Fruit fly (Drosophila melanogaster): ENCODE data around the gene CG17078.

Gene CG17078

dm6 chr2L:249048-249825 lies 28.8 kb downstream of the CG17078 start (continued):
- TF ChIP-seq Deaf1 (tag; optimal IDR thresholded peaks at IDR 0.05), result peak; percentile 75
- no peak for TF ChIP-seq Neu2 (GFP tag; optimal IDR thresholded peaks at IDR 0.05; ENCODE audit: borderline replicate concordance)
- no peak for TF ChIP-seq so (GFP tag; IDR thresholded peaks at IDR 0.05)
- peak; percentile 15 for TF ChIP-seq CG10979 (tag; optimal IDR thresholded peaks at IDR 0.05)
- no peak for TF ChIP-seq sens-2 (GFP tag; IDR thresholded peaks at IDR 0.05)
- TF ChIP-seq CG1602 (GFP tag; optimal IDR thresholded peaks at IDR 0.05), result no peak
- TF ChIP-seq lab (GFP tag; optimal IDR thresholded peaks at IDR 0.05), result no peak
- no peak for TF ChIP-seq rib (GFP tag; IDR thresholded peaks at IDR 0.05)
- no peak for TF ChIP-seq CG18476 (GFP tag; optimal IDR thresholded peaks at IDR 0.05)
- no peak for TF ChIP-seq Poxn (GFP tag; IDR thresholded peaks at IDR 0.05)
- TF ChIP-seq Antp (GFP tag; optimal IDR thresholded peaks at IDR 0.05), result no peak
- TF ChIP-seq CG4282 (GFP tag; optimal IDR thresholded peaks at IDR 0.05), result no peak
- no peak for TF ChIP-seq CG11247 (GFP tag; IDR thresholded peaks at IDR 0.05)
- TF ChIP-seq CG32767 (GFP tag; IDR thresholded peaks at IDR 0.05), result no peak; the same call in 1 of the 2 replicates
- TF ChIP-seq ro (GFP tag; IDR thresholded peaks at IDR 0.05), result no peak
- no peak; the same call in 1 of the 2 replicates for TF ChIP-seq unc-4 (GFP tag; IDR thresholded peaks at IDR 0.05; ENCODE audit: partially characterized antibody)
- TF ChIP-seq sc (optimal IDR thresholded peaks at IDR 0.05), result no peak
- no peak for TF ChIP-seq sc (GFP tag; optimal IDR thresholded peaks at IDR 0.05)
- TF ChIP-seq Gug (GFP tag; IDR thresholded peaks at IDR 0.05), result 0 out of 4 replicates have a peak, but pooled peaks have one; percentile 19
- TF ChIP-seq CG12769 (tag; optimal IDR thresholded peaks at IDR 0.05), result no peak
- TF ChIP-seq Dp (GFP tag; optimal IDR thresholded peaks at IDR 0.05), result no peak
- TF ChIP-seq H2.0 (GFP tag; IDR thresholded peaks at IDR 0.05), result no peak
- TF ChIP-seq CG2202 (tag; optimal IDR thresholded peaks at IDR 0.05), result no peak
- TF ChIP-seq tup (GFP tag; optimal IDR thresholded peaks at IDR 0.05), result no peak
- TF ChIP-seq vfl (GFP tag; optimal IDR thresholded peaks at IDR 0.05), result no peak
- no peak for TF ChIP-seq D19B (GFP tag; optimal IDR thresholded peaks at IDR 0.05)
- no peak for TF ChIP-seq jing (GFP tag; optimal IDR thresholded peaks at IDR 0.05)
- no peak for TF ChIP-seq HHEX (GFP tag; optimal IDR thresholded peaks at IDR 0.05)
- no peak for TF ChIP-seq Asciz (GFP tag; optimal IDR thresholded peaks at IDR 0.05)
- TF ChIP-seq pan (optimal IDR thresholded peaks at IDR 0.05), result no peak
- peak in 1 of 2 experiments; percentile 43 for TF ChIP-seq pan (GFP tag; optimal IDR thresholded peaks at IDR 0.05 in 1 of 2, IDR thresholded peaks at IDR 0.05 in 1 of 2)
- TF ChIP-seq Drgx (GFP tag; IDR thresholded peaks at IDR 0.05), result peak; percentile 62
- no peak for TF ChIP-seq gsb (GFP tag; IDR thresholded peaks at IDR 0.05)
- TF ChIP-seq Rfx (GFP tag; IDR thresholded peaks at IDR 0.05), result no peak
- TF ChIP-seq bigmax (GFP tag; optimal IDR thresholded peaks at IDR 0.05), result no peak
- TF ChIP-seq Mad (GFP tag; optimal IDR thresholded peaks at IDR 0.05), result no peak
- TF ChIP-seq CG11560 (tag; IDR thresholded peaks at IDR 0.05), result no peak
- no peak; the same call in 1 of the 2 replicates for TF ChIP-seq CG14014 (GFP tag; IDR thresholded peaks at IDR 0.05)
- no peak for TF ChIP-seq CG7271 (tag; optimal IDR thresholded peaks at IDR 0.05)
- TF ChIP-seq nmo (GFP tag; optimal IDR thresholded peaks at IDR 0.05), result peak; percentile 6
- peak; percentile 15 for TF ChIP-seq CG30403 (GFP tag; optimal IDR thresholded peaks at IDR 0.05)
- no peak for TF ChIP-seq CG5953 (GFP tag; IDR thresholded peaks at IDR 0.05)
- TF ChIP-seq Atf-2 (GFP tag; optimal IDR thresholded peaks at IDR 0.05), result no peak
- TF ChIP-seq run (tag; optimal IDR thresholded peaks at IDR 0.05), result no peak
- peak; percentile 47 for TF ChIP-seq Xbp1 (GFP tag; optimal IDR thresholded peaks at IDR 0.05)
- TF ChIP-seq Abd-B (GFP tag; optimal IDR thresholded peaks at IDR 0.05), result no peak
- no peak for TF ChIP-seq her (GFP tag; optimal IDR thresholded peaks at IDR 0.05)
- peak; percentile 91 for TF ChIP-seq pros (GFP tag; optimal IDR thresholded peaks at IDR 0.05)
- no peak for TF ChIP-seq MBD-R2 (GFP tag; IDR thresholded peaks at IDR 0.05)
- TF ChIP-seq Lim3 (GFP tag; IDR thresholded peaks at IDR 0.05), result no peak
- no peak for TF ChIP-seq E2f2 (GFP tag; IDR thresholded peaks at IDR 0.05)
